Fruit fly (Drosophila melanogaster): Measurements from ENCODE around the gene Karl.

The Karl gene

dm6 chrX:11775987-11776587 is 11.1 kb upstream of the Karl start:
- TF ChIP-seq rgr (GFP tag; optimal IDR thresholded peaks at IDR 0.05) (peak; percentile 93), tai (GFP tag; optimal IDR thresholded peaks at IDR 0.05) (no peak), CG9705 (GFP tag; optimal IDR thresholded peaks at IDR 0.05) (peak; percentile 93), Dfd (GFP tag; optimal IDR thresholded peaks at IDR 0.05) (no peak), fru (GFP tag; optimal IDR thresholded peaks at IDR 0.05) (peak; percentile 95), dsf (GFP tag; optimal IDR thresholded peaks at IDR 0.05; ENCODE audit: borderline replicate concordance) (peak; percentile 30), jim (GFP tag; optimal IDR thresholded peaks at IDR 0.05) (no peak), Abd-B (GFP tag; optimal IDR thresholded peaks at IDR 0.05) (no peak), ey (GFP tag; optimal IDR thresholded peaks at IDR 0.05) (peak; percentile 93), CG32264 (GFP tag; optimal IDR thresholded peaks at IDR 0.05) (peak; percentile 63), Hr78 (GFP tag; optimal IDR thresholded peaks at IDR 0.05) (no peak), brk (GFP tag; optimal IDR thresholded peaks at IDR 0.05) (peak; percentile 43), Sp1 (GFP tag; optimal IDR thresholded peaks at IDR 0.05) (peak; percentile 95), OdsH (GFP tag; optimal IDR thresholded peaks at IDR 0.05) (peak; percentile 93), br (GFP tag; optimal IDR thresholded peaks at IDR 0.05) (peak; percentile 91), sv (GFP tag; optimal IDR thresholded peaks at IDR 0.05) (no peak), Vsx2 (GFP tag; optimal IDR thresholded peaks at IDR 0.05; ENCODE audit: partially characterized antibody) (no peak), dmrt93B (GFP tag; optimal IDR thresholded peaks at IDR 0.05) (peak; percentile 95), Jra (GFP tag; optimal IDR thresholded peaks at IDR 0.05) (peak; percentile 60), Rel (GFP tag; optimal IDR thresholded peaks at IDR 0.05) (peak; percentile 35), Rel (tag; optimal IDR thresholded peaks at IDR 0.05) (peak; percentile 80), pan (optimal IDR thresholded peaks at IDR 0.05) (no peak), Hnf4 (GFP tag; optimal IDR thresholded peaks at IDR 0.05) (peak; percentile 81), sage (GFP tag; optimal IDR thresholded peaks at IDR 0.05) (peak; percentile 65), Dif (GFP tag; optimal IDR thresholded peaks at IDR 0.05; ENCODE audit: partially characterized antibody) (no peak), Hr83 (GFP tag; optimal IDR thresholded peaks at IDR 0.05; ENCODE audit: poor library complexity, severe bottlenecking) (no peak), GATAd (GFP tag; optimal IDR thresholded peaks at IDR 0.05) (peak; percentile 7), foxo (GFP tag; optimal IDR thresholded peaks at IDR 0.05) (peak in 1 of 2 experiments; percentile 96), usp (GFP tag; optimal IDR thresholded peaks at IDR 0.05) (no peak), woc (GFP tag; optimal IDR thresholded peaks at IDR 0.05) (peak; percentile 84), CrebA (GFP tag; optimal IDR thresholded peaks at IDR 0.05; ENCODE audit: borderline replicate concordance) (no peak), lola (GFP tag; optimal IDR thresholded peaks at IDR 0.05) (no peak), psq (GFP tag; optimal IDR thresholded peaks at IDR 0.05) (peak; percentile 88), HLH106 (tag; optimal IDR thresholded peaks at IDR 0.05) (peak; percentile 96), N (GFP tag; optimal IDR thresholded peaks at IDR 0.05) (no peak), Mio (GFP tag; optimal IDR thresholded peaks at IDR 0.05) (no peak), Myc (optimal IDR thresholded peaks at IDR 0.05) (no peak), dl (GFP tag; optimal IDR thresholded peaks at IDR 0.05; ENCODE audit: insufficient read depth in 1 of 2, partially characterized antibody in 2 of 2) (no peak), h (GFP tag; optimal IDR thresholded peaks at IDR 0.05) (peak; percentile 94)

dm6 chrX:11778734-11779220 is 8.4 kb upstream of the Karl start, which contains the start of gene dy:
Gene dy (minus strand): TSS chrX:11778784.
- TF ChIP-seq CG32264 (GFP tag; optimal IDR thresholded peaks at IDR 0.05) (no peak), rgr (GFP tag; optimal IDR thresholded peaks at IDR 0.05) (no peak), Dif (GFP tag; optimal IDR thresholded peaks at IDR 0.05; ENCODE audit: partially characterized antibody) (no peak), tai (GFP tag; optimal IDR thresholded peaks at IDR 0.05) (no peak), Dfd (GFP tag; optimal IDR thresholded peaks at IDR 0.05) (peak; percentile 84), HLH106 (tag; optimal IDR thresholded peaks at IDR 0.05) (no peak)
